Worm (Caenorhabditis elegans): ENCODE measurements around the gene srv-21.

Gene srv-21

DNA sequence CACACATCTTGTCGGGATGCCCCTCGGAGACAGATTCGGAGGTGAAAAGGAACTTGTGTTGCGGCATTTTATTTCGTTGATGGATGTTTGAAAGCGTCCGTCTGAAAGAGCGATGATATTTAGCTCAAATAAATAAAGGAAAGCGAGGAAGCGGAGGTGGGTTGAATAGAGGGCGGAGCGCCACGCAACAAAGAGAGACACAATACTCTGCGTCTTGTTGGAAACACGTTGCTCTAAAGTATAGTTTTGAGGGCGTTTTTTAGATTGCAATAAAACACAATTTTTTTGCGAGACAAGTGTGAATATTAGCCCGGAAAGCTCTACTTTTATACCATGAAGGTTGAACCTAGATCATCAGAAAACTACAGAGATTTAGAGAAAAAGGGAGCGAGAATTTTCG lies 30.9 kb downstream of the srv-21 start, which contains the start of gene sams-4:
Gene sams-4 (minus strand): TSS at position 101 of the 400 bp plus-strand sequence.
- TF ChIP-seq fkh-6 (tag; optimal IDR thresholded peaks at IDR 0.05) (no peak), dmd-4 (tag; optimal IDR thresholded peaks at IDR 0.05; ENCODE audit: borderline replicate concordance) (no peak), pqm-1 (tag; optimal IDR thresholded peaks at IDR 0.05) (no peak), ceh-34 (tag; optimal IDR thresholded peaks at IDR 0.05) (no peak), ceh-22 (tag; optimal IDR thresholded peaks at IDR 0.05) (no peak), K02D7.2 (tag; optimal IDR thresholded peaks at IDR 0.05) (no peak), T23F11.4 (GFP tag; optimal IDR thresholded peaks at IDR 0.05) (no peak), tbx-7 (tag; optimal IDR thresholded peaks at IDR 0.05) (no peak), hlh-30 (tag; optimal IDR thresholded peaks at IDR 0.05; ENCODE audit: insufficient read depth) (no peak), ceh-2 (tag; optimal IDR thresholded peaks at IDR 0.05) (no peak), hlh-15 (tag; optimal IDR thresholded peaks at IDR 0.05) (no peak), sdc-2 (tag; optimal IDR thresholded peaks at IDR 0.05) (no peak), elt-2 (tag; optimal IDR thresholded peaks at IDR 0.05) (no peak), eyg-1 (tag; optimal IDR thresholded peaks at IDR 0.05) (no peak)

DNA sequence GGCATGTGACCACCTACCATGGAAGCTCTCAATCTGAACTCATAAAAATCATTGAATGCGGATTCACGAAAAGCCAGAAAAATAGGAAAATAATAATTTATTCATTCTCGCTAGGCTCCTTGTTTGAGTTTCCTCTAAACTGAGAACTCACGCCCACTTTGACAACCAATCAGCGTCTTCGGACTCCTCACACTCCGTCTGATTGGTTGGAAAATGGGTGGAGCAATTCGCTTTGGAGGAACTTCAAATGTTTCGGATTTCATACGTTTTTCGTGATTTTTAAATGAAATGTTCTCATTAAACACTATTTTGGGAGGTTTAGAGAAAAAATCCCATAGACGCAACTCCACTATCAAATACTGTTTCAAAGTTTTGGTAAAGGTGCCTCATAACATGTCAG lies 34.2 kb downstream of the srv-21 start:
- TF ChIP-seq ttx-3 (tag; optimal IDR thresholded peaks at IDR 0.05): no peak
- TF ChIP-seq nfya-1 (tag; optimal IDR thresholded peaks at IDR 0.05): peak; percentile 74

- TF ChIP-seq C08G9.2 (tag; optimal IDR thresholded peaks at IDR 0.05) (no peak), ceh-9 (tag; optimal IDR thresholded peaks at IDR 0.05) (no peak), ceh-48 (tag; optimal IDR thresholded peaks at IDR 0.05) (no peak), eyg-1 (tag; optimal IDR thresholded peaks at IDR 0.05) (no peak), fkh-10 (GFP tag; optimal IDR thresholded peaks at IDR 0.05) (no peak), hlh-6 (tag; optimal IDR thresholded peaks at IDR 0.05) (no peak), ceh-34 (tag; optimal IDR thresholded peaks at IDR 0.05) (no peak), pag-3 (tag; optimal IDR thresholded peaks at IDR 0.05; ENCODE audit: borderline replicate concordance) (no peak), madf-2 (tag; optimal IDR thresholded peaks at IDR 0.05) (no peak), nhr-11 (tag; optimal IDR thresholded peaks at IDR 0.05) (no peak), ceh-31 (tag; optimal IDR thresholded peaks at IDR 0.05) (no peak), che-1 (tag; optimal IDR thresholded peaks at IDR 0.05) (no peak), tbx-7 (tag; optimal IDR thresholded peaks at IDR 0.05) (no peak), pha-4 (tag; optimal IDR thresholded peaks at IDR 0.05) (no peak)
Measured at ce11 chrIV:5839178-5839577, 38.0 kb downstream of the srv-21 start, which contains the start of gene C06E7.2. TSS of gene C06E7.2 (plus strand) at chrIV:5839478.

- TF ChIP-seq hlh-13 (GFP tag; optimal IDR thresholded peaks at IDR 0.05) (no peak), elt-4 (tag; optimal IDR thresholded peaks at IDR 0.05) (no peak), fkh-6 (tag; optimal IDR thresholded peaks at IDR 0.05) (no peak), unc-55 (GFP tag; optimal IDR thresholded peaks at IDR 0.05) (peak; percentile 16)
Measured at ce11 chrIV:5834182-5834581, 43.0 kb downstream of the srv-21 start.

DNA sequence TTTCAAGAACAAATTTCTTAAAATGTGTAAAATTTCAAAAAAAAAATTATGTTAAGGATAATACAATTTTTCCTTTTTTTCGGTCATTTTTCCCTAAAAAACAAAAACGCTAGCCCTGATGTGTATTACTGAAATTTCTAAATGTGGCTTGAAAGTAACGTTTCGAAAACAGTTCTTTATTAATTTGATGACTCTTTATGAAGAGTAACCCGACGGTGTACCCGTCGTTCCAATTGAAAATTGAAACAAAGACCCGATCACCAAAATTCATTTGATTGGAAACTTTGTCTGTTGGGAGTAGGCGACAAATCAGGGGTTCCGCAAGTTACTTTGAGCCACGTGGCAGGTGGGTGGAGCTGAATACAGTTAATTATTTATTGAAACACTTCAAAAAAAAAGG lies 44.3 kb downstream of the srv-21 start:
- TF ChIP-seq ceh-31 (tag; optimal IDR thresholded peaks at IDR 0.05) (no peak), ceh-48 (tag; optimal IDR thresholded peaks at IDR 0.05) (no peak), ceh-30 (tag; optimal IDR thresholded peaks at IDR 0.05) (no peak), syd-9 (tag; optimal IDR thresholded peaks at IDR 0.05) (no peak), rnt-1 (tag; optimal IDR thresholded peaks at IDR 0.05) (no peak)

Measured in whole organism, late embryonic.